Worm (Caenorhabditis elegans): Measurements from ENCODE around the gene C38C3.3.

Gene C38C3.3

DNA sequence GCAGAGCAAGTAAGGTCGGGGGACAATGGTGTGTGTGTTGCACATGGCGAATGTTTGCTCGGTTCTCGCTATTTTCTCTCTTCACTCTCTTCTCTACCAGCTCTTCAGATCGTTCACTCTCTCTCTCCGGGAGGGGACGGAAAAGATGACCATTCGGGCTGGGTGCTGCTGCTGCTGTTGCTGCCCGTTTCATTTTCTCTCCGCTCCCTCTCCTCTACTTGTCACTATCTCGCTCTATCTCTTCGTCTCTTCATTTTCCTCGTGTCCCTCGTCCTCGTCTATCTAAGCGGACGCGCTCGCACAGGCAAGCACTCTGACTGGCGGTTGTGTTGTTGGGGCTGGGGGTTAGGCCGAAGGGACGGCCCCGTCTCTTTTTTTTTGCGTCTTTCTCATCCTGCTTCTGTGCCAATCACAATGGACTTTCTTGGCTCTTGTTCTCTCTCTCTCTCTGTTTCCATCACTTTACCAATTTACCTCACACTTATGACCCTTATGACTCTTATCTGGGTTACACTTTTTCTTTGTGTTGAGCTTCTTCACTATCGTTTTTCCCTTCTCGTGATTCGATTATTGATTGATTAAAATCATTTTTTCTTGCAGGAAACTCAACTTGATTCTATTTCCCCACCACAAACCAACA, 20.8 kb upstream of the C38C3.3 start, which contains the start of the genes F53E2.2 and unc-60 (continued):
- TF ChIP-seq fos-1 (tag; optimal IDR thresholded peaks at IDR 0.05) = no peak
- no peak for TF ChIP-seq ceh-28 (tag; optimal IDR thresholded peaks at IDR 0.05)
- no peak for TF ChIP-seq nhr-23 (tag; optimal IDR thresholded peaks at IDR 0.05)
- TF ChIP-seq egl-27 (tag; optimal IDR thresholded peaks at IDR 0.05) = no peak
- TF ChIP-seq skn-1 (tag; optimal IDR thresholded peaks at IDR 0.05) = no peak

DNA sequence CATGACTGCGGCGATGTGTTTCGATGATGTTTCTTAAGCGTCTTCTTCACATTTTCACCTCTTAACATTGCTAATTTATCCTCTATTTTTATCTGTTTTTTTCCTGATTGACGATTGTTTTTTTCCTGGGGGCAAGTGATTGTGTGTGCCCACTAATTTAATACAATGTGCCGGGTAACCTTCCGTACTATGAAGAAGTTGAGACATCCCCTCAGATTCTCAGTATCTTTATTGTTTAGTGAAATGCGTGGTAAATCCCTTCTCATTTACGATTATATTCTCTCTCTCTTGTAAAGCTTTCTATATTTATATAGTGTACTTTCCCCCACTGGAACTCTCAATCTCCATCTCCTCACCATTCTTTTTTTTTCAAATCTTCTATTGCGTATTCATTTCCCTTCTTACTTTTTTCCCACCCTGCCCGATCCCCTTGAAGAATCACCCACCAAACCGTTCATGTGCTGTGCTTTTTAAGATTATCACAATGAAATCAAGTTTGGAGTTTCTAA, 19.1 kb upstream of the C38C3.3 start:
- TF ChIP-seq fos-1 (tag; optimal IDR thresholded peaks at IDR 0.05) = no peak
- TF ChIP-seq nhr-43 (tag; optimal IDR thresholded peaks at IDR 0.05; ENCODE audit: poor library complexity, severe bottlenecking) = peak; percentile 22
- no peak for TF ChIP-seq aly-2 (tag; optimal IDR thresholded peaks at IDR 0.05)
- TF ChIP-seq egl-27 (tag; optimal IDR thresholded peaks at IDR 0.05) = no peak

DNA sequence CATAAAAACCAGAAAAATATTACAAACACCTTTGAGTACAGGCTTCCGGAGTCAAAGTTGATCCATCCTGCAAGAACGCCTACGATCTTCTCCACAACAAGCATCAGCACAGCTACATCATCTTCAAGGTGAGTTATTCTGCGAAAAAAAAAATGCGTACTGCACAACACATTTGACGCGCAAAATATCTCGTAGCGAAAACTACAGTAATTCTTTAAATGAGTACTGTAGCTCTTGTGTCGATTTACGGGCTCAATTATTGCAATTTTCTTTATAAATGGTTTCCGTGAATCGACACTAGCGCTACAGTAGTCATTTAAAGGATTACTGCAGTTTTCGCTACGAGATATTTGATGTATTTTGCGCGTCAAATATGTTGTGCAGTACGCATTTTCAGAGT, 18.6 kb upstream of the C38C3.3 start:
- TF ChIP-seq elt-3 (tag; optimal IDR thresholded peaks at IDR 0.05) (no peak), lsy-12 (tag; optimal IDR thresholded peaks at IDR 0.05) (no peak), snpc-4 (tag; optimal IDR thresholded peaks at IDR 0.05) (no peak)

DNA sequence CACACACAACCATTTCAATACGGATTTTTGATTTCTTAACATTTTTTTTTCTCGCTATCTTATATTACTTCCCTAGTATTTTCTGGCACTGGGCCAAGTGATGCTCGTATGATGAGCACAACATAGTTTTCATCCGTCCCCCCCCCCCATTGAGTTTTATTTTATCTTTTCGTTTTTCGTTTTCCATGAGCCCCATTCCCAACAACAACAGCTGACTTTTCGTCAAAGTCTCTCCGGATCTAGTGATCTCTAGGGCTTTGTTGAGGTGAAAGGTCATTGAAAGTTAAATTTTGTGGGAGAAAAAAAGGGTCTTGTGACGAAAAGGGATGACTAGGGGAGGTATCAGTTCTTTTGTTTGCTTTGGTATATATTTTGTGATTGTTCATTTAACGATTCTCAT, 14.6 kb upstream of the C38C3.3 start:
- TF ChIP-seq unc-62 (GFP tag; optimal IDR thresholded peaks at IDR 0.05) = no peak
- no peak for TF ChIP-seq ceh-16 (tag; optimal IDR thresholded peaks at IDR 0.05)
- no peak for TF ChIP-seq ceh-9 (tag; optimal IDR thresholded peaks at IDR 0.05)
- peak; percentile 73 for TF ChIP-seq egl-5 (tag; optimal IDR thresholded peaks at IDR 0.05)

DNA sequence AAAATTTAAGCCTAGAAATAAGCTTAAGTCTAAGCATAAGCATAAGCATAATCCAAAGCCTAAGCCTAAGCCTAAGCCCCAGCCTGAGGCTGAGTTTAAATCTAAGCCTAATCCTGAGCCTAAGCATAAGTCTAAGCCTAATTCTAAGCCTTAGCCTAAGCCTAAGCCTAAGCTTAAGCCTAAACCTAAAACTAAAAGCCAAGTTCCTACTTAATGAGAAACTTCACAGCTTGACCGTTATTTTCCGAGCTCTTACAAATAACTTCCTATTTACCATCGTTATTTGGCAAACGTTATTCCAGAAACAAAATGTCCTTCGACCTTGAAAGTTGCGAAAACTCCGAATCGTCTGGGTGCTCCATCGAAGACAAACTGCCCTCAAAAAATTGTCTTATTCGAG, 13.7 kb upstream of the C38C3.3 start, which contains the start of gene C38C3.4:
C38C3.4 (plus strand) TSS at position 301 of the 400 bp plus-strand sequence.
- TF ChIP-seq nhr-76 (tag; optimal IDR thresholded peaks at IDR 0.05) (no peak), nhr-28 (tag; optimal IDR thresholded peaks at IDR 0.05) (no peak), nhr-77 (tag; optimal IDR thresholded peaks at IDR 0.05) (no peak), nhr-12 (tag; optimal IDR thresholded peaks at IDR 0.05) (no peak), nhr-25 (tag; optimal IDR thresholded peaks at IDR 0.05) (no peak), mml-1 (tag; optimal IDR thresholded peaks at IDR 0.05) (no peak), egl-5 (tag; optimal IDR thresholded peaks at IDR 0.05) (no peak), zag-1 (tag; optimal IDR thresholded peaks at IDR 0.05) (no peak), nhr-237 (tag; optimal IDR thresholded peaks at IDR 0.05) (no peak), pqm-1 (tag; optimal IDR thresholded peaks at IDR 0.05) (no peak), ceh-16 (tag; optimal IDR thresholded peaks at IDR 0.05) (no peak), ZK546.5 (tag; optimal IDR thresholded peaks at IDR 0.05) (no peak), nfya-1 (tag; optimal IDR thresholded peaks at IDR 0.05; ENCODE audit: insufficient read depth) (no peak)

DNA sequence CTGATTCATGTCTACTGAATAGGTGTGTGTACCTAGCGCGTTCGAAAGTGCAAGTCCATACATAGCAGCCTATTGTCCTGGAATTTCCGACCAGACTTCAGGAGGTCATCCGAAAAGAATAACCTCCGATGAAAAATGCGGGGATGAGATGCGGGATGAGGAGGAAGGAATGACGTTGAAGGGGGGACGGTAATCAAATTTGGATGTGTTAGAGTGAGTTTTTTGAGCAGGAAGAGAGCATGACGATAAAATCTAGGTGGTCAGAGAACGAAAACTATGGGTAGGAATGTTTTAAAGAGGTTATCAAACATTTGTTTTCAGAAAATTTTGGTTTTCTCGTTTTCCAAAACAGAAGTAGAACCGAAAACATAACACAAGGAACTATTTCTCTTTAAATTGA, 9.4 kb upstream of the C38C3.3 start:
- TF ChIP-seq fkh-10 (GFP tag; optimal IDR thresholded peaks at IDR 0.05) (peak; percentile 58), pqm-1 (tag; optimal IDR thresholded peaks at IDR 0.05) (no peak)

DNA sequence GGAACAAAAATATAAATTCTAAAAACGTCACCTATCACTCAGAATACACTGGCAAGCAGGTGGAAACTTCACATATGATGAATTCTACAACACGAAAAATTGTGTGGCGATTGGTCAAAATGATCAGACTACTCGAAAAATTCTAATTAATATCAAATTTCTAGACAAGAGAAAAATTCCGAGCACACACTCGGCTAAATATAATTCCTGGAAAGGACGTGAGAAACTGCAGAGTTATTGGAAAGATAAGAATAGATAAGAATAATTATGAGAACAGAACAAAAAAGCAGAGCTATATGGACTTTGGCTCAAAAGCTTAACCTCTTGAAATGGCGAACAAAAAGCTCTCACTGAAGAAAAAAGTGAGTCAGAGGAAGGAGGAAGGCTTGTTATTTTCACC, 8.2 kb upstream of the C38C3.3 start:
- no peak for TF ChIP-seq egl-27 (tag; optimal IDR thresholded peaks at IDR 0.05)
- TF ChIP-seq nhr-77 (tag; optimal IDR thresholded peaks at IDR 0.05) = no peak
- TF ChIP-seq nhr-28 (tag; optimal IDR thresholded peaks at IDR 0.05) = no peak
- no peak for TF ChIP-seq hmg-11 (tag; optimal IDR thresholded peaks at IDR 0.05)
- no peak for TF ChIP-seq nhr-67 (tag; optimal IDR thresholded peaks at IDR 0.05)
- no peak for TF ChIP-seq fkh-10 (GFP tag; optimal IDR thresholded peaks at IDR 0.05)
- TF ChIP-seq mdl-1 (tag; optimal IDR thresholded peaks at IDR 0.05) = no peak
